Worm (Caenorhabditis elegans) whole organism, midembryonic: ENCODE data around the gene F46C5.1.

ENCODE experiments used
- T22C8.4 ChIP-seq: fragments of 200-800 bp; sonication (Bioruptor generic); IDR thresholded peaks from 2 replicates; pipeline ENCODE4 v1.3.6; 2022; ENCODE audit warnings: missing genetic modification characterization, missing compliant biosample characterization
- cog-1 ChIP-seq: sonication (generic microtip); optimal IDR thresholded peaks from 2 replicates; lab custom pipeline; 2016; ENCODE audit warnings: missing genetic modification characterization, missing compliant biosample characterization
- med-1 ChIP-seq: sonication (generic microtip); optimal IDR thresholded peaks from 2 replicates; lab custom pipeline; 2017; ENCODE audit warnings: missing genetic modification characterization, mild to moderate bottlenecking, missing compliant biosample characterization, antibody characterized with exemption, missing genetic modification reagents; ENCODE audit not compliant: insufficient read depth
- ztf-23 ChIP-seq: fragments of 200-800 bp; sonication (Bioruptor generic); IDR thresholded peaks from 2 replicates; pipeline ENCODE4 v1.3.6; 2022; ENCODE audit warnings: missing genetic modification reagents, missing genetic modification characterization, missing compliant biosample characterization
- ztf-29 ChIP-seq: fragments of 200-800 bp; sonication (Bioruptor generic); IDR thresholded peaks from 2 replicates; pipeline ENCODE4 v1.3.6; 2022; ENCODE audit warnings: missing genetic modification reagents, missing genetic modification characterization, missing compliant biosample characterization

DNA sequence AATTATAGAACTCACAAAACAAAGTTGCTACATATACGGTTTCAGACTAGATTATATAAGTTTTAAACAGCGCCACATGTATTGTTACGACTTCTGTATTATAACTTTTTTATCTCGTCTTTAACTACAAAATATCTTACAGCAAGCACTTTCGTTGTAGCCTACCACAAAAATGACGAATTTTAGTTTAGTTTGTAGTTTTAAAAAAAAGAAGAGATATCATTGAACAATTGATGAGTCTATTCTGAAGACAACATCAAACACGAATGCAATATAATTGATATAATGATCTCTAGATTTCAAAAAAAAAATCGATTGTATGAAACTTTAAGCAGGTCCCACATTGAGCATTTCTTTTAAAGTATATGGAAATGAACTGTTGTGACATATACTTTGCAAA is 6.8 kb downstream of the F46C5.1 start:
- TF ChIP-seq med-1 (GFP tag; lab: Kevin White, UChicago), result no peak
- TF ChIP-seq T22C8.4, result no peak
- no peak for TF ChIP-seq cog-1
- TF ChIP-seq ztf-29 (GFP tag; lab: Robert Waterston, UW), result no peak
- TF ChIP-seq ztf-23, result no peak
